Fruit fly (Drosophila melanogaster): ENCODE data around the gene Coq4.

- TF ChIP-seq fru (GFP tag; optimal IDR thresholded peaks at IDR 0.05) (no peak), usp (GFP tag; optimal IDR thresholded peaks at IDR 0.05) (no peak), Dif (GFP tag; optimal IDR thresholded peaks at IDR 0.05; ENCODE audit: partially characterized antibody) (no peak), OdsH (GFP tag; optimal IDR thresholded peaks at IDR 0.05) (no peak), sage (GFP tag; optimal IDR thresholded peaks at IDR 0.05) (no peak), Sp1 (GFP tag; optimal IDR thresholded peaks at IDR 0.05) (no peak), GATAd (GFP tag; optimal IDR thresholded peaks at IDR 0.05) (no peak), CG32264 (GFP tag; optimal IDR thresholded peaks at IDR 0.05) (no peak), rgr (GFP tag; optimal IDR thresholded peaks at IDR 0.05) (no peak), woc (GFP tag; optimal IDR thresholded peaks at IDR 0.05) (no peak), Hr83 (GFP tag; optimal IDR thresholded peaks at IDR 0.05; ENCODE audit: poor library complexity, severe bottlenecking) (no peak), Hnf4 (GFP tag; optimal IDR thresholded peaks at IDR 0.05) (no peak)
Observed at dm6 chr3L:17436331-17436730, 2.9 kb upstream of the Coq4 start, which contains the start of gene CG12229.

All from whole organism, wandering third instar larva.